Fruit fly (Drosophila melanogaster) whole organism, embryonic: ENCODE measurements around the gene CG10730.
A peak's percentile ranks its signal among the peaks of the same experiment; 100 is the strongest.

Experiments
- CG1024 ChIP-seq: fragments of 200-800 bp; sonication (Bioruptor generic); IDR thresholded peaks from 2 replicates; pipeline ENCODE4 v1.3.6; 2022; ENCODE audit warnings: missing biosample characterization, missing genetic modification characterization
- CG11696 ChIP-seq: fragments of 200-800 bp; sonication (Bioruptor generic); IDR thresholded peaks from 2 replicates; pipeline ENCODE4 v1.3.6; 2022; ENCODE audit warnings: missing biosample characterization, missing genetic modification characterization
- CG12299 ChIP-seq: fragments of 200-800 bp; sonication (Bioruptor generic); optimal IDR thresholded peaks from 2 replicates; lab custom pipeline; 2018; ENCODE audit warnings: missing biosample characterization, mild to moderate bottlenecking, missing genetic modification characterization
- CG2199 ChIP-seq: fragments of 200-800 bp; sonication (Bioruptor generic); IDR thresholded peaks from 3 replicates; pipeline ENCODE4 v1.3.6; 2022; ENCODE audit warnings: missing biosample characterization, missing genetic modification characterization
- CG2875 ChIP-seq: fragments of 200-800 bp; sonication (Bioruptor generic); optimal IDR thresholded peaks from 2 replicates; lab custom pipeline; 2017; ENCODE audit warnings: missing biosample characterization, mild to moderate bottlenecking, missing genetic modification characterization, missing genetic modification reagents
- CG30020 ChIP-seq: fragments of 200-800 bp; optimal IDR thresholded peaks from 2 replicates; lab custom pipeline; 2019; ENCODE audit warnings: missing biosample characterization, mild to moderate bottlenecking, missing genetic modification characterization, moderate library complexity
- CG3065 ChIP-seq: fragments of 200-800 bp; sonication (Bioruptor generic); optimal IDR thresholded peaks from 2 replicates; lab custom pipeline; 2016; ENCODE audit warnings: missing biosample characterization, missing genetic modification characterization
- CG34224 ChIP-seq: fragments of 200-800 bp; sonication (Bioruptor generic); IDR thresholded peaks from 3 replicates; pipeline ENCODE4 v1.3.6; 2022; ENCODE audit warnings: missing biosample characterization, missing genetic modification characterization; ENCODE audit not compliant: partially characterized antibody
- CG4617 ChIP-seq: fragments of 200-800 bp; sonication (Bioruptor generic); optimal IDR thresholded peaks from 3 replicates; lab custom pipeline; 2016; ENCODE audit warnings: missing biosample characterization, missing genetic modification characterization, borderline replicate concordance
- CG4707 ChIP-seq: fragments of 200-800 bp; sonication (Bioruptor generic); optimal IDR thresholded peaks from 2 replicates; lab custom pipeline; 2018; ENCODE audit warnings: missing biosample characterization, mild to moderate bottlenecking, missing genetic modification characterization, moderate library complexity
- CG7963 ChIP-seq: fragments of 200-800 bp; sonication (Bioruptor generic); IDR thresholded peaks from 3 replicates; pipeline ENCODE4 v1.3.6; 2022; ENCODE audit warnings: missing biosample characterization, missing genetic modification characterization; ENCODE audit not compliant: partially characterized antibody
- CG8290 ChIP-seq, 3 experiments: fragments of 200-800 bp; sonication (Bioruptor generic); optimal IDR thresholded peaks; 2 replicates each; lab custom pipeline; 2016 to 2019; ENCODE audit warnings: missing biosample characterization in 3 of 3, missing genetic modification characterization in 3 of 3, mild to moderate bottlenecking in 2 of 3, moderate library complexity in 1 of 3
- CG8478 ChIP-seq: fragments of >200 bp; optimal IDR thresholded peaks from 2 replicates; lab custom pipeline; 2018
- CG8944 ChIP-seq: fragments of 200-800 bp; sonication (Bioruptor generic); optimal IDR thresholded peaks from 3 replicates; lab custom pipeline; 2016; ENCODE audit warnings: missing biosample characterization, missing genetic modification characterization
- CG9437 ChIP-seq: fragments of 200-800 bp; sonication (Bioruptor generic); optimal IDR thresholded peaks from 2 replicates; lab custom pipeline; 2018; ENCODE audit warnings: missing biosample characterization, mild to moderate bottlenecking, missing genetic modification characterization
- Deaf1 ChIP-seq: fragments of 200-800 bp; optimal IDR thresholded peaks from 3 replicates; lab custom pipeline; 2019; ENCODE audit warnings: missing biosample characterization, mild to moderate bottlenecking, missing genetic modification characterization, moderate library complexity
- Dfd ChIP-seq, 2 experiments: fragments of >200 bp; optimal IDR thresholded peaks; 2 replicates each; lab custom pipeline; 2017; ENCODE audit warnings: missing biosample characterization in 2 of 2, missing genetic modification characterization in 2 of 2
- Dref ChIP-seq: fragments of 200-800 bp; sonication (Bioruptor generic); IDR thresholded peaks from 2 replicates; pipeline ENCODE4 v1.3.6; 2022; ENCODE audit warnings: missing biosample characterization, missing genetic modification characterization
- E2f1 ChIP-seq: fragments of 200-800 bp; sonication (Bioruptor generic); IDR thresholded peaks from 2 replicates; pipeline ENCODE4 v1.3.6; 2022; ENCODE audit warnings: missing biosample characterization, missing genetic modification characterization
- Fer1 ChIP-seq: fragments of 200-800 bp; sonication (Bioruptor generic); optimal IDR thresholded peaks from 2 replicates; lab custom pipeline; 2017; ENCODE audit warnings: missing biosample characterization, mild to moderate bottlenecking, missing genetic modification characterization
- HLH54F ChIP-seq: fragments of 200-800 bp; sonication (Bioruptor generic); optimal IDR thresholded peaks from 3 replicates; lab custom pipeline; 2016; ENCODE audit warnings: missing biosample characterization, missing genetic modification characterization
- Hr39 ChIP-seq: fragments of >200 bp; optimal IDR thresholded peaks from 2 replicates; lab custom pipeline; 2017
- Mes4 ChIP-seq: fragments of 200-800 bp; sonication (Bioruptor generic); optimal IDR thresholded peaks from 2 replicates; lab custom pipeline; 2016; ENCODE audit warnings: missing biosample characterization, missing genetic modification characterization
- Taf1 ChIP-seq: fragments of 200-800 bp; sonication (Bioruptor generic); IDR thresholded peaks from 2 replicates; pipeline ENCODE4 v1.3.6; 2022; ENCODE audit warnings: missing biosample characterization, missing genetic modification characterization
- Xrp1 ChIP-seq: fragments of 200-800 bp; sonication (Bioruptor generic); IDR thresholded peaks from 2 replicates; pipeline ENCODE4 v1.3.6; 2022; ENCODE audit warnings: missing biosample characterization, missing genetic modification characterization
- ara ChIP-seq: fragments of 200-800 bp; sonication (Bioruptor generic); IDR thresholded peaks from 2 replicates; pipeline ENCODE4 v1.3.6; 2022; ENCODE audit warnings: missing biosample characterization, missing genetic modification characterization
- ato ChIP-seq: fragments of 200-800 bp; sonication (Bioruptor generic); IDR thresholded peaks from 2 replicates; pipeline ENCODE4 v1.3.6; 2022; ENCODE audit warnings: missing biosample characterization, missing genetic modification characterization; ENCODE audit not compliant: partially characterized antibody
- bcd ChIP-seq: fragments of 200-800 bp; sonication (Bioruptor generic); optimal IDR thresholded peaks from 2 replicates; lab custom pipeline; 2017; ENCODE audit warnings: missing biosample characterization, mild to moderate bottlenecking, missing genetic modification characterization
- cg ChIP-seq: fragments of 200-800 bp; sonication (Bioruptor generic); optimal IDR thresholded peaks from 3 replicates; lab custom pipeline; 2019; ENCODE audit warnings: missing biosample characterization, mild to moderate bottlenecking, missing genetic modification characterization, moderate library complexity
- chif ChIP-seq, 2 experiments: fragments of 200-800 bp; sonication (Bioruptor generic); optimal IDR thresholded peaks; 3 replicates each; lab custom pipeline; 2016; ENCODE audit warnings: missing biosample characterization in 2 of 2, missing genetic modification characterization in 2 of 2
- chinmo ChIP-seq: fragments of 200-800 bp; sonication (Bioruptor generic); IDR thresholded peaks from 4 replicates; pipeline ENCODE4 v1.3.6; 2022; ENCODE audit warnings: missing biosample characterization, missing genetic modification characterization; ENCODE audit not compliant: partially characterized antibody
- crol ChIP-seq: fragments of 200-800 bp; sonication (Bioruptor generic); IDR thresholded peaks from 2 replicates; pipeline ENCODE4 v1.3.6; 2022; ENCODE audit warnings: missing biosample characterization, missing genetic modification characterization
- cwo ChIP-seq: fragments of 200-800 bp; sonication (Bioruptor generic); optimal IDR thresholded peaks from 3 replicates; lab custom pipeline; 2017; ENCODE audit warnings: missing biosample characterization, missing genetic modification characterization, mild to moderate bottlenecking, moderate library complexity, missing genetic modification reagents
- dm ChIP-seq: fragments of 200-800 bp; sonication (Bioruptor generic); optimal IDR thresholded peaks from 3 replicates; lab custom pipeline; 2016; ENCODE audit warnings: missing biosample characterization, missing genetic modification characterization
- dpn ChIP-seq, 2 experiments: fragments of 200-800 bp; sonication (Bioruptor generic); optimal IDR thresholded peaks; 3 replicates each; lab custom pipeline; 2016; ENCODE audit warnings: missing biosample characterization in 2 of 2, missing genetic modification characterization in 2 of 2
- exex ChIP-seq: fragments of 200-800 bp; sonication (Bioruptor generic); optimal IDR thresholded peaks from 4 replicates; lab custom pipeline; 2018; ENCODE audit warnings: missing biosample characterization, mild to moderate bottlenecking, missing genetic modification characterization, moderate library complexity
- jing ChIP-seq: fragments of 200-800 bp; sonication (Bioruptor generic); optimal IDR thresholded peaks from 2 replicates; lab custom pipeline; 2018; ENCODE audit warnings: missing biosample characterization, mild to moderate bottlenecking, missing genetic modification characterization
- kni ChIP-seq: fragments of 200-800 bp; sonication (Bioruptor generic); optimal IDR thresholded peaks from 3 replicates; lab custom pipeline; 2017; ENCODE audit warnings: mild to moderate bottlenecking, missing biosample characterization, missing genetic modification reagents, missing genetic modification characterization
- lmd ChIP-seq: fragments of 200-800 bp; sonication (Bioruptor generic); IDR thresholded peaks from 2 replicates; pipeline ENCODE4 v1.3.6; 2022; ENCODE audit warnings: missing biosample characterization, missing genetic modification characterization
- otp ChIP-seq: fragments of 200-800 bp; sonication (Bioruptor generic); IDR thresholded peaks from 3 replicates; pipeline ENCODE4, ENCODE4 v1.3.6; 2022; ENCODE audit warnings: missing biosample characterization, missing genetic modification characterization
- sima ChIP-seq: fragments of 200-800 bp; sonication (Bioruptor generic); optimal IDR thresholded peaks from 2 replicates; lab custom pipeline; 2016; ENCODE audit warnings: missing biosample characterization, missing genetic modification characterization
- slbo ChIP-seq: fragments of 200-800 bp; sonication (Bioruptor generic); IDR thresholded peaks from 2 replicates; pipeline ENCODE4 v1.3.6; 2022; ENCODE audit warnings: missing biosample characterization, missing genetic modification characterization
- ssp ChIP-seq: fragments of 200-800 bp; sonication (Bioruptor generic); IDR thresholded peaks from 2 replicates; pipeline ENCODE4 v1.3.6; 2022; ENCODE audit warnings: missing biosample characterization, missing genetic modification characterization
- stc ChIP-seq: fragments of 200-800 bp; sonication (Bioruptor generic); IDR thresholded peaks from 2 replicates; pipeline ENCODE4 v1.3.6; 2022; ENCODE audit warnings: missing biosample characterization, missing genetic modification characterization
- sug ChIP-seq: fragments of 200-800 bp; optimal IDR thresholded peaks from 2 replicates; lab custom pipeline; 2019; ENCODE audit warnings: missing biosample characterization, mild to moderate bottlenecking, missing genetic modification characterization, moderate library complexity
- tna ChIP-seq: fragments of 200-800 bp; sonication (Bioruptor generic); IDR thresholded peaks from 2 replicates; pipeline ENCODE4 v1.3.6; 2022; ENCODE audit warnings: missing biosample characterization, missing genetic modification characterization; ENCODE audit not compliant: partially characterized antibody
- vfl ChIP-seq: fragments of 200-800 bp; sonication (Bioruptor generic); optimal IDR thresholded peaks from 2 replicates; lab custom pipeline; 2016; ENCODE audit warnings: missing biosample characterization, missing genetic modification characterization
- z ChIP-seq: fragments of 200-800 bp; sonication (Bioruptor generic); IDR thresholded peaks from 3 replicates; pipeline ENCODE4 v1.3.6; 2022; ENCODE audit warnings: missing biosample characterization, missing genetic modification characterization

The CG10730 gene

DNA sequence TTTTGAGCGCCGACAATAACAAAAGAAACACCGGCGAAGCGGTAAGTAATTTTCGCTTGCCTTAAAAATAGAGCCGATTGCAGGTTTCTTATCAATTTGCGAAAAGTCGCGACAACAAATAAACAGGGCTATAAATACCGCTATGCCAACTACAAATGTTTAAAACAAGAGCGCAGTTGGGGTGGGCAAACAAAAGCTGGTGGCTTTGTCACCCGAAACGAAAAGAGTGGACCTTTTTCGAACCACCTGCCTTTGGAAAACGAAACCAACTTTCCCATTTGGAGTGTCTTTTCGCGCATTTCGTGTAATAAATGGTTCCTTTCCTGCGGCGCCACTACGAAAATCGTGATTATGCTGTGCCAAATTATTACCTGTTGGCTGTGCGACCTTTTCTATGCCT, 26.2 kb upstream of the CG10730 start (continued):
- TF ChIP-seq cg (GFP tag; lab: Kevin White, UChicago) (no peak), exex (tag; lab: Kevin White, UChicago) (no peak), sima (GFP tag; lab: Kevin White, UChicago) (no peak), CG3065 (no peak), vfl (GFP tag; lab: Kevin White, UChicago) (no peak), ssp (GFP tag; lab: Robert Waterston, UW) (no peak), Taf1 (GFP tag; lab: Robert Waterston, UW) (no peak), CG4617 (GFP tag; lab: Kevin White, UChicago) (no peak), dpn (GFP tag; optimal IDR thresholded peaks at IDR 0.05; lab: Kevin White, UChicago) (peak in 1 of 2 experiments; percentile 15), CG30020 (tag; lab: Kevin White, UChicago) (no peak), Mes4 (GFP tag; lab: Kevin White, UChicago) (no peak), sug (tag; lab: Kevin White, UChicago) (no peak), CG2875 (GFP tag; lab: Kevin White, UChicago) (no peak), Fer1 (GFP tag; lab: Kevin White, UChicago) (no peak), otp (GFP tag; lab: Robert Waterston, UW) (no peak), chif (GFP tag; optimal IDR thresholded peaks at IDR 0.05; lab: Kevin White, UChicago) (no peak), lmd (GFP tag; lab: Robert Waterston, UW) (0 out of 2 replicates have a peak, but pooled peaks have one; percentile 7), CG12299 (no peak)

DNA sequence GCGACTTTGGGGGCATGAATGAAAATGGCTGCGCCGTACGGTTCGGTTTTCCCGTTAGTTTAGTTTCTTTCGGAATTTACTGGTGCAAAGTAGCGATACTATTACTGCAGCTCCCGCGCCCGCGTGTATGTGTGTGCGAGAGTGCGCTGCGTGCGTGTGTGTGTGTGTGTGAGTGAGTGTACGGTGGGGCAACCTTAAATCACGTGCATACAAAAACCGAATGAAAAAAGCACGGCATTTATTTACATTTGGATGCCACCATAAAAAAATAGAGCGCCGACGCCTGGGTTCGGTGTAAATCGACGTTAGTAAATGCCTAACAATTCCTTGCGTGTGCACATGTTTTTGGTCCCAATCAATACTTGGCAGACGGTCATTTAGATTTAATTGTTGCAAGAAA, 25.8 kb upstream of the CG10730 start:
- TF ChIP-seq cwo, result peak; percentile 54
- peak; percentile 9; the same call in 1 of the 2 replicates for TF ChIP-seq ara
- TF ChIP-seq E2f1 (GFP tag; lab: Robert Waterston, UW), result no peak
- peak; percentile 89 for TF ChIP-seq CG2199 (GFP tag; lab: Robert Waterston, UW)
- TF ChIP-seq dm (GFP tag; lab: Kevin White, UChicago), result peak; percentile 15
- TF ChIP-seq CG7963 (GFP tag; lab: Robert Waterston, UW), result peak; percentile 31; the same call in 1 of the 3 replicates
- peak; percentile 92 for TF ChIP-seq cg (GFP tag; lab: Kevin White, UChicago)
- TF ChIP-seq kni, result peak; percentile 67
- TF ChIP-seq CG9437, result no peak
- TF ChIP-seq ato (GFP tag; lab: Robert Waterston, UW), result 0 out of 2 replicates have a peak, but pooled peaks have one; percentile 6
- TF ChIP-seq CG11696 (GFP tag; lab: Robert Waterston, UW), result 0 out of 2 replicates have a peak, but pooled peaks have one; percentile 11
- TF ChIP-seq Deaf1 (tag; lab: Kevin White, UChicago), result peak; percentile 63
- TF ChIP-seq Dref (GFP tag; lab: Robert Waterston, UW), result 0 out of 2 replicates have a peak, but pooled peaks have one; percentile 31
- peak; percentile 41; the same call in 1 of the 3 replicates for TF ChIP-seq CG34224
- peak in 1 of 2 experiments; percentile 34 for TF ChIP-seq Dfd (GFP tag; optimal IDR thresholded peaks at IDR 0.05; lab: Kevin White, UChicago)
- peak; percentile 87 for TF ChIP-seq CG4707 (GFP tag; lab: Kevin White, UChicago)
- no peak for TF ChIP-seq CG8290 (GFP tag; optimal IDR thresholded peaks at IDR 0.05; lab: Kevin White, UChicago)
- peak in 1 of 2 experiments; percentile 42 for TF ChIP-seq CG8290 (tag; optimal IDR thresholded peaks at IDR 0.05; lab: Kevin White, UChicago)
- TF ChIP-seq chif (GFP tag; optimal IDR thresholded peaks at IDR 0.05; lab: Kevin White, UChicago), result no peak
- TF ChIP-seq z (GFP tag; lab: Robert Waterston, UW), result 0 out of 3 replicates have a peak, but pooled peaks have one; percentile 40
- peak; percentile 74 for TF ChIP-seq CG8478 (lab: Kevin White, UChicago)
- no peak for TF ChIP-seq CG8944 (GFP tag; lab: Kevin White, UChicago)
- peak; percentile 94 for TF ChIP-seq Hr39 (lab: Kevin White, UChicago)
- TF ChIP-seq chinmo (GFP tag; lab: Robert Waterston, UW), result peak; percentile 51; the same call in 1 of the 4 replicates
- TF ChIP-seq slbo (GFP tag; lab: Robert Waterston, UW), result 0 out of 2 replicates have a peak, but pooled peaks have one; percentile 4
- TF ChIP-seq Xrp1, result no peak
- peak; percentile 17; the same call in 1 of the 2 replicates for TF ChIP-seq stc (GFP tag; lab: Robert Waterston, UW)
- TF ChIP-seq CG1024 (GFP tag; lab: Robert Waterston, UW), result no peak
- no peak for TF ChIP-seq bcd
- TF ChIP-seq HLH54F (GFP tag; lab: Kevin White, UChicago), result no peak
- no peak for TF ChIP-seq jing (GFP tag; lab: Kevin White, UChicago)
- TF ChIP-seq crol (GFP tag; lab: Robert Waterston, UW), result 0 out of 2 replicates have a peak, but pooled peaks have one; percentile 28
- TF ChIP-seq tna, result peak; percentile 12; the same call in 1 of the 2 replicates
